Fruit fly (Drosophila melanogaster) Kc167 (cell line): ENCODE measurements around the gene CG2887.

Source experiments
- Sin3A ChIP-seq: fragments of >200 bp; optimal IDR thresholded peaks from 2 replicates; lab custom pipeline; 2018; ENCODE audit warnings: missing external identifiers
- h ChIP-seq: fragments of >200 bp; optimal IDR thresholded peaks from 3 replicates; lab custom pipeline; 2018; ENCODE audit warnings: missing external identifiers
- insv ChIP-seq: fragments of >200 bp; optimal IDR thresholded peaks from 3 replicates; lab custom pipeline; 2018; ENCODE audit warnings: missing external identifiers
- psq ChIP-seq: fragments of >200 bp; optimal IDR thresholded peaks from 2 replicates; lab custom pipeline; 2017; ENCODE audit warnings: missing external identifiers

DNA sequence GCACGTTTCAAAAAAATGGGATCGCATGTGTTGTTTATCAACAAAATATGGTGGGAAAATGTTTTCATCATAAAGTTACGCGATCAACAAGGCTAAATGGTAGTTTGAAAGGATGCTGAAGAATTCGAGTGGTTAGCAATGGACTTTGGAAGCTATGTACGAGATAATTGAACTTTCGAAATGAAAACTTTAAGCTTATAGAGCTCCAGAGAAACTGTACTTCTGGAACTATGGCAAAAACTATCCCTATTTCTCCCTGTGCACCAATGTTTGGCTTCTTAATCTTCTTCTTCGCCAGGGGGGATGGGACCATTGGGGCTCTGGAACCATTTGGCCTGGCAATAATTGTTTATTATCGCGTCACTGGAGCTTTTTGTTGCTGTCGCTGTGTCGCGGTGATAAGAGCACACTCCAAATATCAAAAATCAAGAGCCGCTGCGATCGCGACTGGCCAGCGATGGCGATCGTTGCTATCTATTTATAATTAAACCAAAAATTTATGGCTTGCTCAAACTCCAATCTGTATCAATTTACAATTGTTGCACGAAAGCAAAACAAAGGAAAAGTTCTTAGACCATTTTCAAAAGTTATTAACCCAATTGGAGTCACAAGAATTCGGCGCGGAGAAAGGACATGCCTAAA, 9.8 kb upstream of the CG2887 start:
- TF ChIP-seq psq = no peak
- no peak for TF ChIP-seq Sin3A (lab: Kevin White, UChicago)
- no peak for TF ChIP-seq insv (lab: Kevin White, UChicago)
- TF ChIP-seq h (lab: Kevin White, UChicago) = no peak
